Fruit fly (Drosophila melanogaster) whole organism, embryonic: ENCODE data around the gene CG14034.

ENCODE experiments used
- ATbp ChIP-seq: fragments of 200-800 bp; sonication (Bioruptor generic); optimal IDR thresholded peaks from 2 replicates; lab custom pipeline; 2017; ENCODE audit warnings: missing biosample characterization, mild to moderate bottlenecking, missing genetic modification characterization, missing genetic modification reagents
- Adf1 ChIP-seq: fragments of 200-800 bp; sonication (Bioruptor generic); IDR thresholded peaks from 2 replicates; pipeline ENCODE4 v1.3.6; 2022; ENCODE audit warnings: missing biosample characterization, missing genetic modification characterization
- Atf3 ChIP-seq: fragments of 200-800 bp; sonication (Bioruptor generic); optimal IDR thresholded peaks from 3 replicates; lab custom pipeline; 2016; ENCODE audit warnings: missing biosample characterization, missing genetic modification characterization
- CG10267 ChIP-seq: fragments of 200-800 bp; sonication (Bioruptor generic); optimal IDR thresholded peaks from 2 replicates; lab custom pipeline; 2018; ENCODE audit warnings: missing biosample characterization, mild to moderate bottlenecking, missing genetic modification characterization, moderate library complexity
- CG11695 ChIP-seq: fragments of 200-800 bp; sonication (Bioruptor generic); IDR thresholded peaks from 3 replicates; pipeline ENCODE4 v1.3.6; 2022; ENCODE audit warnings: missing biosample characterization, missing genetic modification characterization
- CG1233 ChIP-seq: fragments of 200-800 bp; sonication (Bioruptor generic); optimal IDR thresholded peaks from 4 replicates; lab custom pipeline; 2018; ENCODE audit warnings: missing biosample characterization, mild to moderate bottlenecking, missing genetic modification characterization
- CG13775 ChIP-seq: fragments of 200-800 bp; sonication (Bioruptor generic); optimal IDR thresholded peaks from 3 replicates; lab custom pipeline; 2017; ENCODE audit warnings: missing biosample characterization, mild to moderate bottlenecking, missing genetic modification characterization
- CG14441 ChIP-seq: fragments of 200-800 bp; sonication (Bioruptor generic); IDR thresholded peaks from 2 replicates; pipeline ENCODE4 v1.3.6; 2022; ENCODE audit warnings: missing biosample characterization, missing genetic modification characterization
- CG15073 ChIP-seq: fragments of 200-800 bp; sonication (Bioruptor generic); optimal IDR thresholded peaks from 2 replicates; lab custom pipeline; 2016; ENCODE audit warnings: missing biosample characterization, missing genetic modification characterization
- CG15269 ChIP-seq: fragments of 200-800 bp; sonication (Bioruptor generic); optimal IDR thresholded peaks from 2 replicates; lab custom pipeline; 2018; ENCODE audit warnings: missing biosample characterization, mild to moderate bottlenecking, missing genetic modification characterization, moderate library complexity
- CG1529 ChIP-seq: fragments of 200-800 bp; sonication (Bioruptor generic); optimal IDR thresholded peaks from 3 replicates; lab custom pipeline; 2018; ENCODE audit warnings: missing biosample characterization, missing genetic modification characterization
- CG18764 ChIP-seq: fragments of 200-800 bp; sonication (Bioruptor generic); optimal IDR thresholded peaks from 3 replicates; lab custom pipeline; 2016; ENCODE audit warnings: missing biosample characterization, missing genetic modification characterization
- CG2199 ChIP-seq: fragments of 200-800 bp; sonication (Bioruptor generic); IDR thresholded peaks from 3 replicates; pipeline ENCODE4 v1.3.6; 2022; ENCODE audit warnings: missing biosample characterization, missing genetic modification characterization
- CG2875 ChIP-seq: fragments of 200-800 bp; sonication (Bioruptor generic); optimal IDR thresholded peaks from 2 replicates; lab custom pipeline; 2017; ENCODE audit warnings: missing biosample characterization, mild to moderate bottlenecking, missing genetic modification characterization, missing genetic modification reagents
- CG30403 ChIP-seq: fragments of 200-800 bp; sonication (Bioruptor generic); optimal IDR thresholded peaks from 3 replicates; lab custom pipeline; 2016; ENCODE audit warnings: missing biosample characterization, missing genetic modification characterization
- CG32532 ChIP-seq: fragments of 200-800 bp; sonication (Bioruptor generic); IDR thresholded peaks from 2 replicates; pipeline ENCODE4 v1.3.6; 2022; ENCODE audit warnings: missing biosample characterization, missing genetic modification characterization
- CG3281 ChIP-seq: fragments of 200-800 bp; sonication (Bioruptor generic); optimal IDR thresholded peaks from 3 replicates; lab custom pipeline; 2017; ENCODE audit warnings: missing biosample characterization, mild to moderate bottlenecking, missing genetic modification characterization
- CG33557 ChIP-seq: fragments of 200-800 bp; sonication (Bioruptor generic); optimal IDR thresholded peaks from 2 replicates; lab custom pipeline; 2019; ENCODE audit warnings: missing biosample characterization, mild to moderate bottlenecking, missing genetic modification characterization, moderate library complexity
- CG4328 ChIP-seq: fragments of 200-800 bp; sonication (Bioruptor generic); optimal IDR thresholded peaks from 3 replicates; lab custom pipeline; 2017; ENCODE audit warnings: missing biosample characterization, missing genetic modification reagents, missing genetic modification characterization
- CG4730 ChIP-seq: fragments of 200-800 bp; sonication (Bioruptor generic); IDR thresholded peaks from 2 replicates; pipeline ENCODE4 v1.3.6; 2022; ENCODE audit warnings: missing biosample characterization, missing genetic modification characterization
- CG6765 ChIP-seq: fragments of 200-800 bp; sonication (Bioruptor generic); optimal IDR thresholded peaks from 3 replicates; lab custom pipeline; 2017; ENCODE audit warnings: missing biosample characterization, mild to moderate bottlenecking, missing genetic modification characterization
- CG6854 ChIP-seq: fragments of 200-800 bp; sonication (Bioruptor generic); optimal IDR thresholded peaks from 3 replicates; lab custom pipeline; 2017; ENCODE audit warnings: missing biosample characterization, mild to moderate bottlenecking, missing genetic modification characterization
- Camta ChIP-seq: fragments of 200-800 bp; sonication (Bioruptor generic); optimal IDR thresholded peaks from 2 replicates; lab custom pipeline; 2016; ENCODE audit warnings: missing biosample characterization, missing genetic modification characterization
- Gsc ChIP-seq: fragments of 200-800 bp; sonication (Bioruptor generic); IDR thresholded peaks from 2 replicates; pipeline ENCODE4 v1.3.6; 2022; ENCODE audit warnings: missing biosample characterization, missing genetic modification characterization
- HLHmδ ChIP-seq: fragments of 200-800 bp; sonication (Bioruptor generic); optimal IDR thresholded peaks from 2 replicates; lab custom pipeline; 2018; ENCODE audit warnings: missing biosample characterization, mild to moderate bottlenecking, missing genetic modification characterization, moderate library complexity
- Med ChIP-seq: fragments of 200-800 bp; sonication (Bioruptor generic); peaks from one replicate; lab custom pipeline; 2016; ENCODE audit warnings: missing biosample characterization, missing genetic modification characterization, mild to moderate bottlenecking, inconsistent platforms, moderate library complexity
- NC2β ChIP-seq: fragments of 200-800 bp; sonication (Bioruptor generic); optimal IDR thresholded peaks from 2 replicates; lab custom pipeline; 2016; ENCODE audit warnings: missing biosample characterization, missing genetic modification characterization
- Optix ChIP-seq: fragments of 200-800 bp; sonication (Bioruptor generic); IDR thresholded peaks from 3 replicates; pipeline ENCODE4 v1.3.6; 2022; ENCODE audit warnings: missing biosample characterization, missing genetic modification characterization
- Sry-β ChIP-seq: fragments of 200-800 bp; sonication (Bioruptor generic); optimal IDR thresholded peaks from 2 replicates; lab custom pipeline; 2018; ENCODE audit warnings: missing biosample characterization, mild to moderate bottlenecking, missing genetic modification characterization, moderate library complexity
- Sry-δ ChIP-seq: fragments of 200-800 bp; sonication (Bioruptor generic); optimal IDR thresholded peaks from 2 replicates; lab custom pipeline; 2016; ENCODE audit warnings: missing biosample characterization, missing genetic modification characterization
- ac ChIP-seq: fragments of 200-800 bp; sonication (Bioruptor generic); optimal IDR thresholded peaks from 3 replicates; lab custom pipeline; 2017; ENCODE audit warnings: missing biosample characterization, mild to moderate bottlenecking, missing genetic modification characterization
- al ChIP-seq: fragments of 200-800 bp; sonication (Bioruptor generic); IDR thresholded peaks from 2 replicates; pipeline ENCODE4 v1.3.6; 2022; ENCODE audit warnings: missing biosample characterization, missing genetic modification characterization
- ash1 ChIP-seq: fragments of 200-800 bp; sonication (Bioruptor generic); optimal IDR thresholded peaks from 2 replicates; lab custom pipeline; 2018; ENCODE audit warnings: missing biosample characterization, mild to moderate bottlenecking, missing genetic modification characterization
- disco-r ChIP-seq: fragments of 200-800 bp; sonication (Bioruptor generic); optimal IDR thresholded peaks from 2 replicates; lab custom pipeline; 2016; ENCODE audit warnings: missing biosample characterization, missing genetic modification characterization
- esg ChIP-seq: fragments of 200-800 bp; sonication (Bioruptor generic); conservative IDR thresholded peaks from 2 replicates; pipeline ENCODE4 v1.3.6; 2022; ENCODE audit warnings: missing biosample characterization, missing genetic modification characterization
- h ChIP-seq: fragments of >200 bp; optimal IDR thresholded peaks from 2 replicates; lab custom pipeline; 2017
- ham ChIP-seq: fragments of 200-800 bp; sonication (Bioruptor generic); IDR thresholded peaks from 2 replicates; pipeline ENCODE4 v1.3.6; 2022; ENCODE audit warnings: missing biosample characterization, missing genetic modification characterization
- jigr1 ChIP-seq: fragments of 200-800 bp; sonication (Bioruptor generic); IDR thresholded peaks from 3 replicates; pipeline ENCODE4 v1.3.6; 2022; ENCODE audit warnings: missing biosample characterization, missing genetic modification characterization
- kah ChIP-seq: fragments of 200-800 bp; sonication (Bioruptor generic); optimal IDR thresholded peaks from 2 replicates; lab custom pipeline; 2018; ENCODE audit warnings: missing biosample characterization, mild to moderate bottlenecking, missing genetic modification characterization
- lola ChIP-seq, 3 experiments: fragments of >200 bp in 2 of 3; fragments of 200-800 bp in 1 of 3; sonication (Bioruptor generic) in 1 of 3; optimal IDR thresholded peaks; 2 replicates each; lab custom pipeline; 2017 to 2019; ENCODE audit warnings: missing biosample characterization in 3 of 3, missing genetic modification characterization in 3 of 3, mild to moderate bottlenecking in 1 of 3, moderate library complexity in 1 of 3
- lov ChIP-seq, 2 experiments: fragments of 200-800 bp in 1 of 2; fragments of >200 bp in 1 of 2; sonication (Bioruptor generic) in 1 of 2; IDR thresholded peaks in 1 of 2; optimal IDR thresholded peaks in 1 of 2; 2 replicates in 1 of 2; 3 replicates in 1 of 2; pipeline versions ENCODE4 v1.3.6 to Lab custom; 2017 to 2022; ENCODE audit warnings: missing biosample characterization in 1 of 2, missing genetic modification characterization in 1 of 2
- phol ChIP-seq: fragments of 200-800 bp; sonication (Bioruptor generic); optimal IDR thresholded peaks from 3 replicates; lab custom pipeline; 2018; ENCODE audit warnings: missing biosample characterization, mild to moderate bottlenecking, missing genetic modification characterization, moderate library complexity
- sc ChIP-seq, 3 experiments: fragments of >200 bp in 2 of 3; fragments of 200-800 bp in 1 of 3; sonication (Bioruptor generic) in 1 of 3; optimal IDR thresholded peaks; 2 replicates in 2 of 3; 3 replicates in 1 of 3; lab custom pipeline; 2017; ENCODE audit warnings: mild to moderate bottlenecking in 1 of 3, missing biosample characterization in 1 of 3, missing genetic modification characterization in 1 of 3, missing genetic modification reagents in 1 of 3
- scrt ChIP-seq: fragments of 200-800 bp; sonication (Bioruptor generic); optimal IDR thresholded peaks from 2 replicates; lab custom pipeline; 2018; ENCODE audit warnings: missing biosample characterization, mild to moderate bottlenecking, missing genetic modification characterization, moderate library complexity
- sima ChIP-seq: fragments of 200-800 bp; sonication (Bioruptor generic); optimal IDR thresholded peaks from 2 replicates; lab custom pipeline; 2016; ENCODE audit warnings: missing biosample characterization, missing genetic modification characterization
- tio ChIP-seq: fragments of 200-800 bp; sonication (Bioruptor generic); optimal IDR thresholded peaks from 2 replicates; lab custom pipeline; 2017; ENCODE audit warnings: missing biosample characterization, missing genetic modification characterization, inconsistent platforms
- toy ChIP-seq: fragments of 200-800 bp; sonication (Bioruptor generic); IDR thresholded peaks from 2 replicates; pipeline ENCODE4 v1.3.6; 2022; ENCODE audit warnings: missing biosample characterization, missing genetic modification characterization
- ttk ChIP-seq: fragments of 200-800 bp; sonication (Bioruptor generic); IDR thresholded peaks from 2 replicates; pipeline ENCODE4 v2.1.2; 2022; ENCODE audit warnings: missing biosample characterization, missing genetic modification characterization
- twi ChIP-seq: fragments of 200-800 bp; optimal IDR thresholded peaks from 2 replicates; lab custom pipeline; 2019; ENCODE audit warnings: missing biosample characterization, mild to moderate bottlenecking, missing genetic modification characterization, moderate library complexity

CG14034 gene

DNA sequence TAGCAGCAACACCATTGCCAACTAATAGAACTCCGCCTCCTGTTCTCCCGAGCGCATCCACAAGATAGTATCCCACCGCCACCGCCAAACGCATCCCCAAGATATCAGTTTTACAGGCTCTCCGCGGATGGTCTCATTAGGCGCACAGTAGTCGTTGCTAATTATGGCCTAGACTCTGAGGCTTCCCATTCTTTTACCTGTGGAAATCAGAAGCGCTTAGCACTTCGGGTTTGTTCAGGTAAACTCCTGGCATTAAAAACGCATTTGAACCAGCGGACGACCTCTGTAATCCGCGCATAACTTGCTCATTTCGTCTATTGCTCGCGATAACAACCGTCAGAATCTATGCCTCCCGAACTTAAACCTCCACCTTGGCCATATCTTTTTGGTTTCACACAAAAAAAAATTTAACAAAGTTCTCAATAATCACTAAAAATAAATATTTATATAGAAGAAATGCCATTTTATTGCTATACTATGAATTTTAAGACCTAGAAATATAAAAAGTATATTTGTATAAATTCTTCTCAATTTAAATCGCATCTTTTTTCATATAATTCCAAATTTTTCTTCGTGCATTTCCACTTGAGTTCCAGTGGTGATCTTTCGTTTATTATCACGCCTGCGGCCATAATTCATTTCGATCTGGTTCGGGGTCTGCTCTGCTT lies 21.7 kb upstream of the CG14034 start (continued):
- TF ChIP-seq disco-r (no peak), HLHmδ (no peak), Gsc (GFP tag; lab: Robert Waterston, UW) (no peak), CG6765 (GFP tag; lab: Kevin White, UChicago) (no peak), jigr1 (no peak), Sry-β (GFP tag; lab: Kevin White, UChicago) (peak; percentile 5), lola (GFP tag; optimal IDR thresholded peaks at IDR 0.05; lab: Kevin White, UChicago) (peak in 1 of 3 experiments; percentile 92), CG13775 (GFP tag; lab: Kevin White, UChicago) (peak; percentile 60), CG2199 (GFP tag; lab: Robert Waterston, UW) (no peak), lov (optimal IDR thresholded peaks at IDR 0.05; lab: Kevin White, UChicago) (no peak), lov (GFP tag; IDR thresholded peaks at IDR 0.05; lab: Robert Waterston, UW) (no peak), Camta (GFP tag; lab: Kevin White, UChicago) (peak; percentile 16), CG1529 (GFP tag; lab: Kevin White, UChicago) (peak; percentile 59), twi (tag; lab: Kevin White, UChicago) (no peak), Atf3 (GFP tag; lab: Kevin White, UChicago) (no peak), CG14441 (no peak), toy (GFP tag; lab: Robert Waterston, UW) (no peak), kah (GFP tag; lab: Kevin White, UChicago) (no peak), CG32532 (GFP tag; lab: Robert Waterston, UW) (no peak), NC2β (GFP tag; lab: Kevin White, UChicago) (no peak), CG18764 (GFP tag; lab: Kevin White, UChicago) (no peak), CG4328 (GFP tag; lab: Kevin White, UChicago) (no peak), tio (GFP tag; lab: Kevin White, UChicago) (peak; percentile 53), al (GFP tag; lab: Robert Waterston, UW) (no peak), CG15269 (tag; lab: Kevin White, UChicago) (peak; percentile 50), CG2875 (GFP tag; lab: Kevin White, UChicago) (peak; percentile 65), Med (GFP tag; lab: Kevin White, UChicago) (peak; percentile 42), ham (GFP tag; lab: Robert Waterston, UW) (no peak), Sry-δ (GFP tag; lab: Kevin White, UChicago) (no peak), CG6854 (GFP tag; lab: Kevin White, UChicago) (no peak), CG10267 (peak; percentile 84), CG30403 (GFP tag; lab: Kevin White, UChicago) (peak; percentile 55), ac (GFP tag; lab: Kevin White, UChicago) (peak; percentile 7), scrt (no peak), CG11695 (GFP tag; lab: Robert Waterston, UW) (peak; percentile 59; the same call in 2 of the 3 replicates), CG4730 (GFP tag; lab: Robert Waterston, UW) (peak; percentile 32; the same call in 1 of the 2 replicates), sima (no peak), CG15073 (no peak), ATbp (GFP tag; lab: Kevin White, UChicago) (peak; percentile 60), Optix (GFP tag; lab: Robert Waterston, UW) (no peak), esg (peak; percentile 46; the same call in 1 of the 2 replicates), CG33557 (peak; percentile 84), Adf1 (GFP tag; lab: Robert Waterston, UW) (no peak), h (lab: Kevin White, UChicago) (no peak), CG3281 (no peak), ash1 (GFP tag; lab: Kevin White, UChicago) (no peak), ttk (GFP tag; lab: Robert Waterston, UW) (no peak; the same call in 1 of the 2 replicates), sc (optimal IDR thresholded peaks at IDR 0.05; lab: Kevin White, UChicago) (no peak), sc (GFP tag; optimal IDR thresholded peaks at IDR 0.05; lab: Kevin White, UChicago) (peak; percentile 17), CG1233 (peak; percentile 49), phol (tag; lab: Kevin White, UChicago) (peak; percentile 81)
